Worm (Caenorhabditis elegans) whole organism, mixed stage, embryonic: ENCODE measurements around the gene Y9C9A.8.

Experiments used
- ces-1 ChIP-seq: fragments of 150-350 bp; optimal IDR thresholded peaks from 2 replicates; lab custom pipeline; 2014; ENCODE audit warnings: missing biosample characterization, missing genetic modification reagents, missing genetic modification characterization
- lsy-2 ChIP-seq: fragments of 150-350 bp; optimal IDR thresholded peaks from 2 replicates; lab custom pipeline; 2014; ENCODE audit warnings: missing biosample characterization, missing genetic modification characterization
- nhr-28 ChIP-seq: fragments of 150-350 bp; optimal IDR thresholded peaks from 2 replicates; lab custom pipeline; 2014; ENCODE audit warnings: missing biosample characterization, missing genetic modification characterization
- pha-4 ChIP-seq: fragments of 150-350 bp; optimal IDR thresholded peaks from 2 replicates; lab custom pipeline; 2018; ENCODE audit warnings: missing biosample characterization, missing genetic modification reagents, missing genetic modification characterization
- snpc-4 ChIP-seq: fragments of 150-350 bp; optimal IDR thresholded peaks from 2 replicates; lab custom pipeline; 2014; ENCODE audit warnings: missing biosample characterization, missing genetic modification characterization
- tbx-8 ChIP-seq: fragments of 200-800 bp; sonication (Bioruptor generic); optimal IDR thresholded peaks from 2 replicates; lab custom pipeline; 2018; ENCODE audit warnings: mild to moderate bottlenecking, missing genetic modification characterization, moderate library complexity, missing compliant biosample characterization
- unc-62 ChIP-seq: fragments of 150-350 bp; optimal IDR thresholded peaks from 2 replicates; lab custom pipeline; 2014; ENCODE audit warnings: missing biosample characterization, missing genetic modification reagents, missing genetic modification characterization
- zip-8 ChIP-seq: fragments of 150-350 bp; optimal IDR thresholded peaks from 2 replicates; lab custom pipeline; 2014; ENCODE audit warnings: missing biosample characterization, missing genetic modification characterization
- ztf-11 ChIP-seq: fragments of 150-350 bp; optimal IDR thresholded peaks from 2 replicates; lab custom pipeline; 2014; ENCODE audit warnings: missing biosample characterization, missing genetic modification characterization

DNA sequence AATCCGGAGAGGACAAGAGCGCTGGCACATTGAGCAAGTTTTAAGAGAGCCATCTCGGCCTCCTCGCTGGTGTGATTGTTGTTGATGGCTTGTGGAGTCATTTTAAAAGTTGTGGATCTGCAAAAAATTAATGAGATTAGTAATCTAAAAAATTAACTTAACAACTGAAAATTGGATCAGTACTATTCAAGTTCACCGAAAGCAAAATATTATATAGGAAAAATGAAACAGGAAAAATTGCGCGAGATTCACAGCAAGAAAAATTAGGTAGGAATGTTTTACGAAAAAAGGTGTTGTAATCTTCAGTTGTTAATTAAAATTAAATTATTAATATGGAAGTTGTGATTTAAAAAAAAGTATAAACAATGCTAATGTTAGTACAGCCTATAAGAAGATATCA, 42.9 kb upstream of the Y9C9A.8 start, which contains the start of gene T08B6.1:
- TF ChIP-seq lsy-2 (no peak), snpc-4 (tag; lab: Kevin White, UChicago) (no peak), nhr-28 (no peak), ces-1 (GFP tag; lab: Kevin White, UChicago) (no peak), tbx-8 (GFP tag; lab: Kevin White, UChicago) (no peak), ztf-11 (no peak), unc-62 (no peak), zip-8 (tag; lab: Kevin White, UChicago) (no peak), pha-4 (tag; lab: Kevin White, UChicago) (no peak)
